Worm (Caenorhabditis elegans) whole organism, late embryonic: Measurements from ENCODE around the gene R07E5.15.

Experiments used
- ama-1 ChIP-seq: fragments of 150-350 bp; optimal IDR thresholded peaks from 2 replicates; lab custom pipeline; 2014
- dmd-4 ChIP-seq: sonication (generic microtip); optimal IDR thresholded peaks from 2 replicates; lab custom pipeline; 2016; ENCODE audit warnings: borderline replicate concordance, missing genetic modification characterization, missing compliant biosample characterization
- elt-2 ChIP-seq: sonication (generic microtip); optimal IDR thresholded peaks from 2 replicates; lab custom pipeline; 2016; ENCODE audit warnings: missing genetic modification reagents, missing genetic modification characterization, missing compliant biosample characterization
- odd-2 ChIP-seq: sonication (generic microtip); optimal IDR thresholded peaks from 2 replicates; lab custom pipeline; 2017; ENCODE audit warnings: antibody characterized with exemption, mild to moderate bottlenecking, missing genetic modification characterization, missing compliant biosample characterization
- pqm-1 ChIP-seq: sonication (generic microtip); optimal IDR thresholded peaks from 2 replicates; lab custom pipeline; 2016; ENCODE audit warnings: missing genetic modification characterization, missing compliant biosample characterization
- sox-2 ChIP-seq: fragments of 200-800 bp; sonication (Bioruptor generic); IDR thresholded peaks from 2 replicates; pipeline ENCODE4 v1.3.6; 2022; ENCODE audit warnings: missing genetic modification reagents, missing genetic modification characterization, missing compliant biosample characterization

- TF ChIP-seq sox-2 (GFP tag; lab: Robert Waterston, UW), result peak; percentile 24
- no peak for TF ChIP-seq dmd-4 (tag; lab: Kevin White, UChicago)
- TF ChIP-seq ama-1 (lab: Kevin White, UChicago), result no peak
- TF ChIP-seq pqm-1 (tag; lab: Kevin White, UChicago), result no peak
- TF ChIP-seq odd-2 (tag; lab: Kevin White, UChicago), result no peak
- TF ChIP-seq elt-2, result no peak
Measured at ce11 chrIII:4380835-4381234, 20.4 kb upstream of the R07E5.15 start.
